Worm (Caenorhabditis elegans) whole organism, early embryonic: ENCODE results near the gene ZK688.4.

ENCODE experiments used
- B0310.2 ChIP-seq: sonication (generic microtip); optimal IDR thresholded peaks from 2 replicates; lab custom pipeline; 2016; ENCODE audit warnings: mild to moderate bottlenecking, missing genetic modification characterization, missing compliant biosample characterization
- F13C5.2 ChIP-seq: sonication (generic microtip); optimal IDR thresholded peaks from 2 replicates; lab custom pipeline; 2017; ENCODE audit warnings: mild to moderate bottlenecking, missing genetic modification characterization, inconsistent platforms, missing compliant biosample characterization
- aly-1 ChIP-seq: sonication (generic microtip); optimal IDR thresholded peaks from 2 replicates; lab custom pipeline; 2016; ENCODE audit warnings: missing genetic modification characterization, missing compliant biosample characterization
- ama-1 ChIP-seq: fragments of 150-350 bp; optimal IDR thresholded peaks from 2 replicates; lab custom pipeline; 2014
- ceh-36 ChIP-seq: sonication (generic microtip); optimal IDR thresholded peaks from 2 replicates; lab custom pipeline; 2016; ENCODE audit warnings: missing genetic modification characterization, inconsistent platforms, missing compliant biosample characterization
- ets-7 ChIP-seq: sonication (generic microtip); optimal IDR thresholded peaks from 2 replicates; lab custom pipeline; 2016; ENCODE audit warnings: missing genotype, missing genetic modification characterization, missing compliant biosample characterization
- flt-1 ChIP-seq: fragments of 200-800 bp; sonication (Bioruptor generic); IDR thresholded peaks from 2 replicates; pipeline ENCODE4 v1.3.6; 2022; ENCODE audit warnings: missing genetic modification characterization, missing compliant biosample characterization
- hmbx-1 ChIP-seq: sonication (generic microtip); optimal IDR thresholded peaks from 2 replicates; lab custom pipeline; 2016; ENCODE audit warnings: mild to moderate bottlenecking, missing genetic modification characterization, missing compliant biosample characterization
- hnd-1 ChIP-seq: sonication (generic microtip); optimal IDR thresholded peaks from 2 replicates; lab custom pipeline; 2016; ENCODE audit warnings: missing genetic modification characterization, missing compliant biosample characterization
- pes-1 ChIP-seq: fragments of 200-800 bp; sonication (Bioruptor generic); IDR thresholded peaks from 2 replicates; pipeline ENCODE4 v1.3.6; 2022; ENCODE audit warnings: missing genetic modification reagents, missing genetic modification characterization, missing compliant biosample characterization
- sea-1 ChIP-seq: fragments of 200-800 bp; sonication (Bioruptor generic); conservative IDR thresholded peaks from 2 replicates; pipeline ENCODE4 v1.3.6; 2022; ENCODE audit warnings: missing genetic modification characterization, missing compliant biosample characterization
- tbx-11 ChIP-seq: fragments of 200-800 bp; sonication (Bioruptor generic); IDR thresholded peaks from 2 replicates; pipeline ENCODE4 v1.3.6; 2022; ENCODE audit warnings: missing genetic modification characterization, missing compliant biosample characterization
- tbx-37 ChIP-seq: fragments of 200-800 bp; sonication (Bioruptor generic); conservative IDR thresholded peaks from 2 replicates; pipeline ENCODE4 v1.3.6; 2022; ENCODE audit warnings: missing genetic modification reagents, missing genetic modification characterization, missing compliant biosample characterization
- tra-4 ChIP-seq: sonication (generic microtip); optimal IDR thresholded peaks from 2 replicates; lab custom pipeline; 2017; ENCODE audit warnings: missing genetic modification characterization, missing compliant biosample characterization

DNA sequence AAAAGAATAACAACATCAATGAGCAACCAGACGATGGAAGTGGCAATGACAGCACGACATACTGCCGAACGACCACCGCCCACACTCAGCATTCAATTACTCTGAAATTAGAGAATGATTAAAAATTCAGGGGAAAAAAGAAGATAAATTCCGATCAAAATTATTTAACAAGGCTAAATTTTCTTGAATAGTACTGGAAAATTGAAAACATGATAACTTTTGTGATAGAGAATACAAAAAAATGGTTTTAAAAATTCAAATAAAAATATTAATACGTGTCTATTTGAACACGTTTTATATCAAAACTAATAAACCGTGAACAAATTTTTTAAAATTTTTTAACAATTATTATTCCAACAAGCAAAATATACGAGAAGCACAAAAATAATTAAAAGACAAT, 22.8 kb downstream of the ZK688.4 start, which contains the start of gene gly-3:
- TF ChIP-seq ama-1 (no peak), ets-7 (tag; lab: Kevin White, UChicago) (no peak), tbx-37 (no peak), tbx-11 (GFP tag; lab: Robert Waterston, UW) (no peak), F13C5.2 (tag; lab: Kevin White, UChicago) (no peak), sea-1 (GFP tag; lab: Robert Waterston, UW) (no peak), ceh-36 (no peak), aly-1 (tag; lab: Kevin White, UChicago) (no peak), hmbx-1 (tag; lab: Kevin White, UChicago) (no peak), pes-1 (GFP tag; lab: Robert Waterston, UW) (no peak), B0310.2 (tag; lab: Kevin White, UChicago) (no peak), hnd-1 (tag; lab: Kevin White, UChicago) (no peak), flt-1 (GFP tag; lab: Robert Waterston, UW) (no peak), tra-4 (tag; lab: Kevin White, UChicago) (no peak)
